Worm (Caenorhabditis elegans) whole organism, mixed stage, embryonic: ENCODE results near the gene nhr-152.

Experiments used
- M03D4.4 ChIP-seq: sonication (generic microtip); optimal IDR thresholded peaks from 2 replicates; lab custom pipeline; 2017; ENCODE audit warnings: mild to moderate bottlenecking, missing genetic modification characterization, missing compliant biosample characterization
- bed-3 ChIP-seq: fragments of 200-800 bp; sonication (Bioruptor generic); optimal IDR thresholded peaks from 3 replicates; lab custom pipeline; 2018; ENCODE audit warnings: mild to moderate bottlenecking, missing genetic modification characterization, moderate library complexity, missing compliant biosample characterization
- blmp-1 ChIP-seq: fragments of 150-350 bp; optimal IDR thresholded peaks from 2 replicates; lab custom pipeline; 2014; ENCODE audit warnings: missing biosample characterization, missing genetic modification characterization
- ceh-39 ChIP-seq: fragments of 150-350 bp; optimal IDR thresholded peaks from 2 replicates; lab custom pipeline; 2014; ENCODE audit warnings: missing biosample characterization, missing genetic modification characterization
- ceh-43 ChIP-seq: fragments of 200-800 bp; sonication (Bioruptor generic); optimal IDR thresholded peaks from 2 replicates; lab custom pipeline; 2018; ENCODE audit warnings: mild to moderate bottlenecking, missing genetic modification characterization, moderate library complexity, missing compliant biosample characterization
- ceh-83 ChIP-seq: fragments of 200-800 bp; sonication (Bioruptor generic); optimal IDR thresholded peaks from 2 replicates; lab custom pipeline; 2018; ENCODE audit warnings: mild to moderate bottlenecking, missing genetic modification characterization, missing compliant biosample characterization
- ces-1 ChIP-seq: fragments of 150-350 bp; optimal IDR thresholded peaks from 2 replicates; lab custom pipeline; 2014; ENCODE audit warnings: missing biosample characterization, missing genetic modification reagents, missing genetic modification characterization
- cnd-1 ChIP-seq: fragments of 200-800 bp; sonication (Bioruptor generic); optimal IDR thresholded peaks from 2 replicates; lab custom pipeline; 2018; ENCODE audit warnings: mild to moderate bottlenecking, missing genetic modification characterization, missing compliant biosample characterization
- drap-1 ChIP-seq: fragments of 200-800 bp; sonication (Bioruptor generic); optimal IDR thresholded peaks from 3 replicates; lab custom pipeline; 2018; ENCODE audit warnings: mild to moderate bottlenecking, missing genetic modification characterization, missing compliant biosample characterization
- elt-1 ChIP-seq: sonication (generic microtip); optimal IDR thresholded peaks from 2 replicates; lab custom pipeline; 2017; ENCODE audit warnings: missing genetic modification characterization, mild to moderate bottlenecking, missing compliant biosample characterization, antibody characterized with exemption, moderate library complexity, borderline replicate concordance; ENCODE audit not compliant: insufficient read depth
- elt-3 ChIP-seq: fragments of 150-350 bp; optimal IDR thresholded peaks from 2 replicates; lab custom pipeline; 2014; ENCODE audit warnings: missing biosample characterization, missing genetic modification characterization
- flh-1 ChIP-seq: fragments of 200-800 bp; sonication (Bioruptor generic); optimal IDR thresholded peaks from 2 replicates; lab custom pipeline; 2018; ENCODE audit warnings: mild to moderate bottlenecking, missing genetic modification characterization, moderate library complexity, missing compliant biosample characterization
- ham-2 ChIP-seq: fragments of 200-800 bp; sonication (Bioruptor generic); optimal IDR thresholded peaks from 2 replicates; lab custom pipeline; 2018; ENCODE audit warnings: mild to moderate bottlenecking, missing genetic modification characterization, missing compliant biosample characterization
- hlh-1 ChIP-seq: fragments of 150-350 bp; optimal IDR thresholded peaks from 2 replicates; lab custom pipeline; 2014; ENCODE audit warnings: missing biosample characterization, missing genetic modification reagents, missing genetic modification characterization
- lin-13 ChIP-seq: fragments of 150-350 bp; optimal IDR thresholded peaks from 2 replicates; lab custom pipeline; 2014; ENCODE audit warnings: missing biosample characterization, missing genetic modification characterization
- lin-32 ChIP-seq: fragments of 200-800 bp; sonication (Bioruptor generic); optimal IDR thresholded peaks from 2 replicates; lab custom pipeline; 2018; ENCODE audit warnings: mild to moderate bottlenecking, missing genetic modification characterization, missing compliant biosample characterization
- lsy-2 ChIP-seq: fragments of 150-350 bp; optimal IDR thresholded peaks from 2 replicates; lab custom pipeline; 2014; ENCODE audit warnings: missing biosample characterization, missing genetic modification characterization
- mab-5 ChIP-seq: fragments of 150-350 bp; optimal IDR thresholded peaks from 2 replicates; lab custom pipeline; 2014; ENCODE audit warnings: missing biosample characterization, missing genetic modification characterization
- mep-1 ChIP-seq: fragments of 150-350 bp; optimal IDR thresholded peaks from 2 replicates; lab custom pipeline; 2017; ENCODE audit warnings: missing biosample characterization, missing genetic modification reagents, missing genetic modification characterization, inconsistent platforms
- mls-2 ChIP-seq: sonication (generic microtip); optimal IDR thresholded peaks from 2 replicates; lab custom pipeline; 2016; ENCODE audit warnings: mild to moderate bottlenecking, missing genetic modification characterization, moderate library complexity, missing compliant biosample characterization
- nhr-12 ChIP-seq: fragments of 150-350 bp; optimal IDR thresholded peaks from 2 replicates; lab custom pipeline; 2014; ENCODE audit warnings: missing biosample characterization, missing genetic modification characterization
- nhr-2 ChIP-seq: fragments of 150-350 bp; optimal IDR thresholded peaks from 2 replicates; lab custom pipeline; 2014; ENCODE audit warnings: missing biosample characterization, missing genetic modification characterization
- nhr-237 ChIP-seq: fragments of 150-350 bp; optimal IDR thresholded peaks from 2 replicates; lab custom pipeline; 2014; ENCODE audit warnings: missing biosample characterization, missing genetic modification characterization
- nhr-28 ChIP-seq: fragments of 150-350 bp; optimal IDR thresholded peaks from 2 replicates; lab custom pipeline; 2014; ENCODE audit warnings: missing biosample characterization, missing genetic modification characterization
- nhr-76 ChIP-seq: sonication (generic microtip); optimal IDR thresholded peaks from 2 replicates; lab custom pipeline; 2017; ENCODE audit warnings: missing biosample characterization, missing genetic modification characterization
- pha-4 ChIP-seq: fragments of 150-350 bp; optimal IDR thresholded peaks from 2 replicates; lab custom pipeline; 2018; ENCODE audit warnings: missing biosample characterization, missing genetic modification reagents, missing genetic modification characterization
- sem-2 ChIP-seq: fragments of 200-800 bp; sonication (Bioruptor generic); optimal IDR thresholded peaks from 2 replicates; lab custom pipeline; 2018; ENCODE audit warnings: mild to moderate bottlenecking, missing genetic modification characterization, missing compliant biosample characterization
- snpc-4 ChIP-seq: fragments of 150-350 bp; optimal IDR thresholded peaks from 2 replicates; lab custom pipeline; 2014; ENCODE audit warnings: missing biosample characterization, missing genetic modification characterization
- sptf-1 ChIP-seq: sonication (generic microtip); optimal IDR thresholded peaks from 2 replicates; lab custom pipeline; 2017; ENCODE audit warnings: mild to moderate bottlenecking, missing genetic modification characterization, moderate library complexity, missing compliant biosample characterization
- tbx-8 ChIP-seq: fragments of 200-800 bp; sonication (Bioruptor generic); optimal IDR thresholded peaks from 2 replicates; lab custom pipeline; 2018; ENCODE audit warnings: mild to moderate bottlenecking, missing genetic modification characterization, moderate library complexity, missing compliant biosample characterization
- unc-120 ChIP-seq: sonication (generic microtip); optimal IDR thresholded peaks from 2 replicates; lab custom pipeline; 2017; ENCODE audit warnings: missing genetic modification characterization, missing compliant biosample characterization; ENCODE audit not compliant: poor library complexity, severe bottlenecking
- unc-39 ChIP-seq: fragments of 150-350 bp; optimal IDR thresholded peaks from 2 replicates; lab custom pipeline; 2014; ENCODE audit warnings: missing biosample characterization, missing genetic modification characterization
- unc-62 ChIP-seq: fragments of 150-350 bp; optimal IDR thresholded peaks from 2 replicates; lab custom pipeline; 2014; ENCODE audit warnings: missing biosample characterization, missing genetic modification reagents, missing genetic modification characterization
- zip-8 ChIP-seq: fragments of 150-350 bp; optimal IDR thresholded peaks from 2 replicates; lab custom pipeline; 2014; ENCODE audit warnings: missing biosample characterization, missing genetic modification characterization
- ztf-11 ChIP-seq: fragments of 150-350 bp; optimal IDR thresholded peaks from 2 replicates; lab custom pipeline; 2014; ENCODE audit warnings: missing biosample characterization, missing genetic modification characterization

Gene nhr-152

DNA sequence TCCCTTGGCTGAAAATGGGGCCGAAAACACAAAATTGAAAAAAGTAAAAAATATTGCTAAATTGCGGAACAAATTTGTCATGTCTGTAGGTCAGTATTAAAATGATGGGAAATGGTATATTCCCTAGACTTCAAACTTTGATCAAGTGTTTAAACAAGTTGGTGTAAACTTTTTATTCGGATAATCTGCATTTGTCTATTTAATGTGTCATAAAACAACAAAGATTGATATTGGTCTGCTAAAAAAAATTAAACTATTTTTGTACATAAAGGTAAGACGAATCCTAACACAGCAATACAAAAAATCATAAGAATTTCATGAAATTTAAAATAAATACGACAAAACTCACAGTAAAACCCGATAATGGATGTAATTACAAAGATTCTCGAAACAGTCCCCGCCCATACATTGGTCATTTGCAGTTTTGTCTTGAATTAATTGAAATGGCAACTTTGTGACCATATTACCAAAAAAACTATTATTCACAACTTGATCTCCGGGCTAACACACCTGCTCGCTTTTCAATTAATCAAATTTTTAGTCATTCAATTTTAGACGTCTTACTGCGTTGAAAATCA is 37.9 kb downstream of the nhr-152 start, which contains the start of the genes ZK105.6 and ZK105.8:
ZK105.6 (minus strand) TSS at position 101 of the 578 bp plus-strand sequence.
ZK105.8 (plus strand) TSS at position 528 of the 578 bp plus-strand sequence.
- TF ChIP-seq ces-1 (GFP tag; lab: Kevin White, UChicago) = peak; percentile 16
- TF ChIP-seq unc-39 (tag; lab: Kevin White, UChicago) = no peak

DNA sequence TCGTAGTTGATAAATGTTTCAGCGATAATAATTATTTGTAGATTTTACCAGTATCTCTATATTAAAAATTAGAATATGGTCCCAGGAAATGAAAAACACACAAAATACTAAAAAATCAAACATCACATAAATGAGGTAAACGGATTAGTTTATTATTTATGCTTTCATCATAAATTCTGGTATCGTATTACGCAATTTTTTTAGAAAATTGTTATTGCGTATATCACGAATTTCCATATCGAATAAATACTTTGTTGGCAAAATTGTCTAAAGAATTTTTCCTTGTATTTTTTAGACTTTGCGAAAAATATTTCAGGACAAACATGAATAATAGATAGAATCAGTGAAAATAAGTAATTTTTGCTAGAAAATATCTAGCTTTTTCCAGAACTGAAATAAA is 40.1 kb downstream of the nhr-152 start:
- TF ChIP-seq drap-1 (GFP tag; lab: Kevin White, UChicago) = no peak
- peak; percentile 68 for TF ChIP-seq zip-8
- TF ChIP-seq, all 35 proteins: peak for 1

DNA sequence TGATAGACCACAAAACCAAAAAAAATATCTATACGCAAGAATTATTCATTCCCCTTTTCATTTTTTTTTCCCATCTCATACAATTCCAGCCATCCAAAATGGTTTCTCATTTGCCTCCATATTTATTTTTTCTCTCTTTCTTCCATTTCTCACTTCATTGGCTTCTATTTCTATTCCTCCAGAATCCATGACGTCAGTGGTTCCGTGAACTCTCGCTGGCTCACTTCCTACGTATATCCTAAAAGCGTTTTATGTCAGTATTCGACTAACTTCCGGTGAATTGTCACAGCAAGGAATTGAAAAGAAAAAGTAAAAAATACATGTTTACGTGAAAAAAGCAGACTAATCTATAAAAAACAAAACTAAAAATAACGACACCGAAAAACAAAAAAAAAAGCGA is 40.8 kb downstream of the nhr-152 start:
- no peak for TF ChIP-seq mep-1 (tag; lab: Kevin White, UChicago)
- no peak for TF ChIP-seq drap-1 (GFP tag; lab: Kevin White, UChicago)
- TF ChIP-seq nhr-12 (tag; lab: Kevin White, UChicago) = no peak

DNA sequence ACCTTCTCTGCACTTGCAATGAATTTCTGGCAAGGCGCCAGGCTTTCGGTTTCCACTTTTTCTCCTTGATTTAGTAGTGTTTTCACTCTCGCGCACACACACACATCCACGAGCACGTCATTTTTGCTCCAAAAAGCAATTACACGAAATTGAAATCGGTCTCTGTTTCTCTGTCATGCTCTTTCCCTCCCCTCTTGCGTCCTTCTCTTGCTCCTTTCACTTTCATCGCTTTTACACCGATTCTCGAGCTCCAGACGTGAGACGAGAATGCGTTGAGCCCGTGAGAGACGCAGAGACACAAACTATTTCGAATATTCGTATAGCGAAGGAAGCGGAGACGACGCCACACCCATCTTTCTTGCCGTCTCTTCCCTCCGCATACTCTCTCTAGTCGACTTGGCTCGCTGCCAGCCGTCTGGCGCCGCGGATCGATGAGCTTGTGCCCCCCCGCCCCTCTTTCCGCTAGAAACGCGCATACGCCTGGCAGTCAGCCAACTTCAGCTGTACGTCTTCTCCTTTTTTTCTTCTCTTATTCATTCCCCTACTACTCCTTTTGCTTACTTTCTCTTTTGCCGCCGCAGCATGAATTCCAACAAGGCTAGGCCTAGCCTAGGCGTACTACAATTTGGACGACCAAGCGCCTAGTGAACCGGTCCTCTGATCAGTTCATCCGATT is 42.0 kb downstream of the nhr-152 start:
- no peak for TF ChIP-seq zip-8
- TF ChIP-seq lin-32 = no peak
- TF ChIP-seq lsy-2 (tag; lab: Kevin White, UChicago) = peak; percentile 5
- TF ChIP-seq cnd-1 (tag; lab: Kevin White, UChicago) = no peak
- TF ChIP-seq mls-2 = peak; percentile 58
- peak; percentile 93 for TF ChIP-seq ces-1 (GFP tag; lab: Kevin White, UChicago)
- no peak for TF ChIP-seq unc-39 (tag; lab: Kevin White, UChicago)
- no peak for TF ChIP-seq ceh-43 (GFP tag; lab: Kevin White, UChicago)
- TF ChIP-seq ham-2 (GFP tag; lab: Kevin White, UChicago) = peak; percentile 64
- TF ChIP-seq tbx-8 (GFP tag; lab: Kevin White, UChicago) = no peak
- no peak for TF ChIP-seq ceh-83
- no peak for TF ChIP-seq M03D4.4 (tag; lab: Kevin White, UChicago)
- no peak for TF ChIP-seq flh-1 (GFP tag; lab: Kevin White, UChicago)
- TF ChIP-seq ceh-39 (tag; lab: Kevin White, UChicago) = no peak
- no peak for TF ChIP-seq hlh-1 (tag; lab: Kevin White, UChicago)
- no peak for TF ChIP-seq mep-1 (tag; lab: Kevin White, UChicago)
- TF ChIP-seq nhr-2 = no peak
- TF ChIP-seq unc-62 (GFP tag; lab: Kevin White, UChicago) = no peak
- TF ChIP-seq blmp-1 (tag; lab: Kevin White, UChicago) = peak; percentile 50
- no peak for TF ChIP-seq bed-3 (GFP tag; lab: Kevin White, UChicago)
- TF ChIP-seq snpc-4 = no peak
- TF ChIP-seq ztf-11 (tag; lab: Kevin White, UChicago) = no peak
- peak; percentile 16 for TF ChIP-seq pha-4 (tag; lab: Kevin White, UChicago)
- no peak for TF ChIP-seq lin-13 (tag; lab: Kevin White, UChicago)
- TF ChIP-seq sptf-1 (tag; lab: Kevin White, UChicago) = peak; percentile 12
- TF ChIP-seq drap-1 (GFP tag; lab: Kevin White, UChicago) = no peak
- TF ChIP-seq nhr-28 = no peak
- TF ChIP-seq elt-3 (tag; lab: Kevin White, UChicago) = no peak
- TF ChIP-seq nhr-76 (tag; lab: Kevin White, UChicago) = no peak
- no peak for TF ChIP-seq nhr-237 (tag; lab: Kevin White, UChicago)
- TF ChIP-seq sem-2 = no peak
- no peak for TF ChIP-seq elt-1 (tag; lab: Kevin White, UChicago)
- TF ChIP-seq mab-5 (tag; lab: Kevin White, UChicago) = peak; percentile 49
- no peak for TF ChIP-seq nhr-12 (tag; lab: Kevin White, UChicago)
- peak; percentile 97 for TF ChIP-seq unc-120 (tag; lab: Kevin White, UChicago)
